Fruit fly (Drosophila melanogaster) whole organism, prepupa: ENCODE results near the gene Npc1b.

ENCODE experiments used
- CG32006 ChIP-seq: fragments of 200-800 bp; sonication (Bioruptor generic); optimal IDR thresholded peaks from 3 replicates; lab custom pipeline; 2017; ENCODE audit warnings: missing biosample characterization, mild to moderate bottlenecking, missing genetic modification characterization
- CG6854 ChIP-seq: fragments of 200-800 bp; sonication (Bioruptor generic); optimal IDR thresholded peaks from 2 replicates; lab custom pipeline; 2017; ENCODE audit warnings: missing biosample characterization, mild to moderate bottlenecking, missing genetic modification characterization
- CG8632 ChIP-seq: fragments of 200-800 bp; sonication (Bioruptor generic); optimal IDR thresholded peaks from 3 replicates; lab custom pipeline; 2016; ENCODE audit warnings: missing biosample characterization, missing genetic modification characterization
- net ChIP-seq: fragments of 200-800 bp; sonication (Bioruptor generic); optimal IDR thresholded peaks from 3 replicates; lab custom pipeline; 2016; ENCODE audit warnings: missing biosample characterization, missing genetic modification characterization
- pdm3 ChIP-seq: fragments of 200-800 bp; sonication (Bioruptor generic); optimal IDR thresholded peaks from 3 replicates; lab custom pipeline; 2016; ENCODE audit warnings: missing biosample characterization, missing genetic modification characterization
- topi ChIP-seq: fragments of 200-800 bp; sonication (Bioruptor generic); optimal IDR thresholded peaks from 3 replicates; lab custom pipeline; 2016; ENCODE audit warnings: missing biosample characterization, missing genetic modification characterization

DNA sequence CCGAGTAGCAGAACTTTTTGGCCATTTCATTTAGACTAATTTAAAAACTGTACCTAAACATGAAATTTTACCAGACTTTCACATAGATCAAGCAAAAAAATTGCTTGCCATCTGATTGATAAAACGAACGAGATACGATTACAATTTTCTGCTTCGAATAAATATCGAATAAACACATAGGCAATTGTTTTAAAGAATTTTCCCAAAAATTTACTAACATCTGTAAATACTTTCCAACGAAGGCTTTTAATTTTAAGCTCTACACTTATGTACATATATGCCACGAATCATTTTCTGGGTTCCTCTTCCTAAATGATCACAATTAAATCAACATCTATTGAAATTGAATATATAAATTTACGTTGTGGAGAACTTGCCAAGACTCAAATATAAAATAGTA is 1.2 kb upstream of the Npc1b start, which contains the start of gene CG11227:
- TF ChIP-seq CG6854 (GFP tag; lab: Kevin White, UChicago) (no peak), topi (GFP tag; lab: Kevin White, UChicago) (no peak), net (GFP tag; lab: Kevin White, UChicago) (no peak), CG8632 (GFP tag; lab: Kevin White, UChicago) (no peak), CG32006 (GFP tag; lab: Kevin White, UChicago) (no peak), pdm3 (GFP tag; lab: Kevin White, UChicago) (no peak)
